Worm (Caenorhabditis elegans): Measurements from ENCODE around the gene cam-1.

DNA sequence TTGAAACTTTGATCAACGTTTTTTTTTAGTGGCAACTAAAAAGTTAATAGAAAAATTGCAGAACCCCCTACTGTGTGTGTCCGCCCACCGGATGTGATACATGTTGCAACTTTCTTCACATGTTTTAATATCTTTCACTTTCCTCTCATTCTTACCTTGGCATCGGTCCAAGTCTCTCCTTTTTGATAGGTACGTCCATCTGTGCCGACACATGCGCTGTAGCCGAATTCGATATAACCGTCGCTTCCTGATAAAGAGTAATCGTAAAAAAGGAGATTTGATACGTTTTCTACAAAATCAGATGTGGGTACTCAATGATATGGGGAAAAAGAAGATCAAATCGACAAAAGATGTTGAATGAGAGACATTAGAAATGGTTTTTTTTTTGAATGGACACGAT, 35.0 kb upstream of the cam-1 start:
- no peak for TF ChIP-seq hrde-1 (tag; optimal IDR thresholded peaks at IDR 0.05; ENCODE audit: borderline replicate concordance)
- TF ChIP-seq tlf-1 (GFP tag; optimal IDR thresholded peaks at IDR 0.05), result no peak
- no peak for TF ChIP-seq pha-4 (tag; optimal IDR thresholded peaks at IDR 0.05)
- no peak for TF ChIP-seq unc-62 (GFP tag; optimal IDR thresholded peaks at IDR 0.05)
- TF ChIP-seq ets-4 (GFP tag; optimal IDR thresholded peaks at IDR 0.05), result no peak

Measured in whole organism, young adult.